Worm (Caenorhabditis elegans): ENCODE results near the gene F26H11.8.

DNA sequence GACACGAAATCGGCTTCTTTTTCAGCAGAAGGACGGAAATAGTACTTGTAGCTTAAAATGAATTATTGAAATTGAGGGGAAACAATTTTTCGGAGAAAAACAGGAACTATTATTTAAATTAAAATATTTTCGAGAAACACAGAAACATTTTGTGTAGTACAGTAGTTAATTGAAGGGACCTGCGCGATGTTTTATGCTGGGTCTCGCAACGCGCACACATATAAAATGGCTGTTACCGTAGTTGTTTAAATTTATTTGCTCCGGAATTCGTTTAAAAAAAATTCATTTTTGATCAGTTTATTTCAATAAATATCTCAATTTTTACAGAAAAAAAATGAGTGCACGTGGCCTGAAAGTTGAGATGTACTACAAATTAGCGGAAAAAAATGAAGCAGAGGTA, 22.5 kb downstream of the F26H11.8 start, which contains the start of gene dsb-2:
- TF ChIP-seq nhr-71 (tag; optimal IDR thresholded peaks at IDR 0.05), result no peak
- no peak for TF ChIP-seq sox-4 (tag; optimal IDR thresholded peaks at IDR 0.05)
- no peak for TF ChIP-seq nhr-237 (tag; optimal IDR thresholded peaks at IDR 0.05)
- TF ChIP-seq ceh-82 (tag; optimal IDR thresholded peaks at IDR 0.05), result no peak
- TF ChIP-seq nhr-76 (tag; optimal IDR thresholded peaks at IDR 0.05), result no peak

Data from whole organism, L1 larva.